Fruit fly (Drosophila melanogaster) whole organism, prepupa: Measurements from ENCODE around the gene tara.

Source experiments
- Blimp-1 ChIP-seq: fragments of 200-800 bp; sonication (Bioruptor generic); optimal IDR thresholded peaks from 3 replicates; lab custom pipeline; 2017; ENCODE audit warnings: missing biosample characterization, missing genetic modification characterization, mild to moderate bottlenecking, moderate library complexity, missing genetic modification reagents
- CG10669 ChIP-seq: fragments of 200-800 bp; sonication (Bioruptor generic); optimal IDR thresholded peaks from 3 replicates; lab custom pipeline; 2018; ENCODE audit warnings: missing biosample characterization, mild to moderate bottlenecking, missing genetic modification characterization, moderate library complexity
- CG11294 ChIP-seq: fragments of 200-800 bp; sonication (Bioruptor generic); IDR thresholded peaks from 2 replicates; pipeline ENCODE4 v1.3.6; 2022; ENCODE audit warnings: missing biosample characterization, missing genetic modification characterization
- CG11902 ChIP-seq: fragments of 200-800 bp; sonication (Bioruptor generic); optimal IDR thresholded peaks from 3 replicates; lab custom pipeline; 2016; ENCODE audit warnings: missing biosample characterization, missing genetic modification characterization
- CG15336 ChIP-seq: fragments of 200-800 bp; sonication (Bioruptor generic); IDR thresholded peaks from 2 replicates; pipeline ENCODE4 v1.3.6; 2022; ENCODE audit warnings: missing biosample characterization, missing genetic modification characterization
- CG1621 ChIP-seq: fragments of 200-800 bp; sonication (Bioruptor generic); optimal IDR thresholded peaks from 3 replicates; lab custom pipeline; 2018; ENCODE audit warnings: missing biosample characterization, mild to moderate bottlenecking, missing genetic modification characterization
- CG16779 ChIP-seq: fragments of 200-800 bp; sonication (Bioruptor generic); optimal IDR thresholded peaks from 3 replicates; lab custom pipeline; 2017; ENCODE audit warnings: missing biosample characterization, mild to moderate bottlenecking, missing genetic modification characterization
- CG3032 ChIP-seq: fragments of 200-800 bp; optimal IDR thresholded peaks from 2 replicates; lab custom pipeline; 2019; ENCODE audit warnings: missing biosample characterization, mild to moderate bottlenecking, missing genetic modification characterization, moderate library complexity
- CG34406 ChIP-seq: fragments of 200-800 bp; sonication (Bioruptor generic); optimal IDR thresholded peaks from 3 replicates; lab custom pipeline; 2016; ENCODE audit warnings: missing biosample characterization, missing genetic modification characterization
- CG6163 ChIP-seq: fragments of 200-800 bp; sonication (Bioruptor generic); IDR thresholded peaks from 3 replicates; pipeline ENCODE4 v1.3.6; 2022; ENCODE audit warnings: missing biosample characterization, missing genetic modification characterization
- CG6276 ChIP-seq: fragments of 200-800 bp; sonication (Bioruptor generic); optimal IDR thresholded peaks from 2 replicates; lab custom pipeline; 2017; ENCODE audit warnings: missing biosample characterization, mild to moderate bottlenecking, missing genetic modification characterization
- CG6792 ChIP-seq: fragments of 200-800 bp; sonication (Bioruptor generic); optimal IDR thresholded peaks from 3 replicates; lab custom pipeline; 2016; ENCODE audit warnings: missing biosample characterization, missing genetic modification characterization
- CG6808 ChIP-seq: fragments of 200-800 bp; sonication (Bioruptor generic); optimal IDR thresholded peaks from 3 replicates; lab custom pipeline; 2017; ENCODE audit warnings: missing biosample characterization, missing genetic modification characterization, mild to moderate bottlenecking, moderate library complexity, missing genetic modification reagents
- CG6854 ChIP-seq: fragments of 200-800 bp; sonication (Bioruptor generic); optimal IDR thresholded peaks from 2 replicates; lab custom pipeline; 2017; ENCODE audit warnings: missing biosample characterization, mild to moderate bottlenecking, missing genetic modification characterization
- CG8119 ChIP-seq: fragments of 200-800 bp; sonication (Bioruptor generic); IDR thresholded peaks from 3 replicates; pipeline ENCODE4 v1.3.6; 2022; ENCODE audit warnings: missing biosample characterization, missing genetic modification characterization
- CG8319 ChIP-seq: fragments of 200-800 bp; sonication (Bioruptor generic); optimal IDR thresholded peaks from 3 replicates; lab custom pipeline; 2016; ENCODE audit warnings: missing biosample characterization, missing genetic modification characterization
- CG8632 ChIP-seq: fragments of 200-800 bp; sonication (Bioruptor generic); optimal IDR thresholded peaks from 3 replicates; lab custom pipeline; 2016; ENCODE audit warnings: missing biosample characterization, missing genetic modification characterization
- CG9139 ChIP-seq: fragments of 200-800 bp; sonication (Bioruptor generic); optimal IDR thresholded peaks from 3 replicates; lab custom pipeline; 2017; ENCODE audit warnings: missing biosample characterization, mild to moderate bottlenecking, missing genetic modification characterization
- Eip75B ChIP-seq: fragments of 200-800 bp; sonication (Bioruptor generic); optimal IDR thresholded peaks from 3 replicates; lab custom pipeline; 2016; ENCODE audit warnings: missing biosample characterization, missing genetic modification characterization
- Eip78C ChIP-seq: fragments of 200-800 bp; sonication (Bioruptor generic); peaks from one replicate; lab custom pipeline; 2016; ENCODE audit warnings: missing biosample characterization, missing genetic modification characterization
- Ets21C ChIP-seq: fragments of 200-800 bp; sonication (Bioruptor generic); optimal IDR thresholded peaks from 3 replicates; lab custom pipeline; 2016; ENCODE audit warnings: missing biosample characterization, missing genetic modification characterization
- Hr39 ChIP-seq: fragments of 200-800 bp; sonication (Bioruptor generic); optimal IDR thresholded peaks from 2 replicates; lab custom pipeline; 2016; ENCODE audit warnings: missing biosample characterization, missing genetic modification characterization
- Hr4 ChIP-seq: fragments of 200-800 bp; sonication (Bioruptor generic); optimal IDR thresholded peaks from 3 replicates; lab custom pipeline; 2016; ENCODE audit warnings: missing biosample characterization, missing genetic modification characterization
- Smox ChIP-seq: fragments of 200-800 bp; sonication (Bioruptor generic); optimal IDR thresholded peaks from 3 replicates; lab custom pipeline; 2016; ENCODE audit warnings: missing biosample characterization, missing genetic modification characterization
- Sox102F ChIP-seq: fragments of 200-800 bp; sonication (Bioruptor generic); optimal IDR thresholded peaks from 2 replicates; lab custom pipeline; 2016; ENCODE audit warnings: missing biosample characterization, mild to moderate bottlenecking, missing genetic modification characterization
- Sox14 ChIP-seq: fragments of 200-800 bp; sonication (Bioruptor generic); optimal IDR thresholded peaks from 3 replicates; lab custom pipeline; 2016; ENCODE audit warnings: missing biosample characterization, missing genetic modification characterization
- achi ChIP-seq: fragments of 200-800 bp; sonication (Bioruptor generic); optimal IDR thresholded peaks from 3 replicates; lab custom pipeline; 2016; ENCODE audit warnings: missing biosample characterization, missing genetic modification characterization
- cyc ChIP-seq: fragments of 200-800 bp; sonication (Bioruptor generic); optimal IDR thresholded peaks from 3 replicates; lab custom pipeline; 2016; ENCODE audit warnings: missing biosample characterization, missing genetic modification characterization
- dsx ChIP-seq: fragments of 200-800 bp; optimal IDR thresholded peaks from 3 replicates; lab custom pipeline; 2019; ENCODE audit warnings: missing biosample characterization, mild to moderate bottlenecking, missing genetic modification characterization, moderate library complexity; ENCODE audit not compliant: poor library complexity, severe bottlenecking
- eg ChIP-seq: fragments of 200-800 bp; sonication (Bioruptor generic); IDR thresholded peaks from 3 replicates; pipeline ENCODE4 v1.3.6; 2022; ENCODE audit warnings: missing biosample characterization, missing genetic modification characterization
- esn ChIP-seq: fragments of 200-800 bp; sonication (Bioruptor generic); optimal IDR thresholded peaks from 2 replicates; lab custom pipeline; 2016; ENCODE audit warnings: missing biosample characterization, mild to moderate bottlenecking, missing genetic modification characterization, moderate library complexity
- fd85E ChIP-seq: fragments of 200-800 bp; sonication (Bioruptor generic); optimal IDR thresholded peaks from 3 replicates; lab custom pipeline; 2016; ENCODE audit warnings: missing biosample characterization, missing genetic modification characterization
- lz ChIP-seq: fragments of 200-800 bp; sonication (Bioruptor generic); optimal IDR thresholded peaks from 3 replicates; lab custom pipeline; 2016; ENCODE audit warnings: missing biosample characterization, missing genetic modification characterization
- net ChIP-seq: fragments of 200-800 bp; sonication (Bioruptor generic); optimal IDR thresholded peaks from 3 replicates; lab custom pipeline; 2016; ENCODE audit warnings: missing biosample characterization, missing genetic modification characterization
- salr ChIP-seq, 2 experiments: fragments of 200-800 bp; sonication (Bioruptor generic); optimal IDR thresholded peaks; 3 replicates each; lab custom pipeline; 2016 to 2018; ENCODE audit warnings: missing biosample characterization in 2 of 2, missing genetic modification characterization in 2 of 2, mild to moderate bottlenecking in 1 of 2
- spab ChIP-seq: fragments of 200-800 bp; sonication (Bioruptor generic); optimal IDR thresholded peaks from 2 replicates; lab custom pipeline; 2017; ENCODE audit warnings: missing biosample characterization, mild to moderate bottlenecking, missing genetic modification characterization, missing genetic modification reagents
- ss ChIP-seq, 2 experiments: fragments of 200-800 bp; sonication (Bioruptor generic); optimal IDR thresholded peaks; 2 replicates in 1 of 2; 3 replicates in 1 of 2; lab custom pipeline; 2017 to 2018; ENCODE audit warnings: mild to moderate bottlenecking in 2 of 2, missing biosample characterization in 2 of 2, missing genetic modification characterization in 2 of 2, moderate library complexity in 1 of 2
- vri ChIP-seq: fragments of 200-800 bp; sonication (Bioruptor generic); optimal IDR thresholded peaks from 3 replicates; lab custom pipeline; 2016; ENCODE audit warnings: missing biosample characterization, mild to moderate bottlenecking, missing genetic modification characterization

Gene tara

dm6 chr3R:16287171-16287570, 61.7 kb downstream of the tara start:
- TF ChIP-seq CG6163 (GFP tag; lab: Robert Waterston, UW) (no peak; the same call in 2 of the 3 replicates), salr (GFP tag; optimal IDR thresholded peaks at IDR 0.05; lab: Kevin White, UChicago) (no peak), achi (GFP tag; lab: Kevin White, UChicago) (no peak), CG9139 (peak; percentile 60), CG6792 (GFP tag; lab: Kevin White, UChicago) (no peak), Blimp-1 (no peak), CG8632 (GFP tag; lab: Kevin White, UChicago) (no peak), CG16779 (tag; lab: Kevin White, UChicago) (no peak), Hr39 (GFP tag; lab: Kevin White, UChicago) (no peak), lz (GFP tag; lab: Kevin White, UChicago) (no peak), CG8119 (GFP tag; lab: Robert Waterston, UW) (0 out of 3 replicates have a peak, but pooled peaks have one; percentile 26), CG34406 (no peak), spab (GFP tag; lab: Kevin White, UChicago) (peak; percentile 8), CG8319 (GFP tag; lab: Kevin White, UChicago) (no peak), CG15336 (GFP tag; lab: Robert Waterston, UW) (0 out of 2 replicates have a peak, but pooled peaks have one; percentile 8), cyc (GFP tag; lab: Kevin White, UChicago) (no peak), Sox102F (GFP tag; lab: Kevin White, UChicago) (peak; percentile 20), eg (GFP tag; lab: Robert Waterston, UW) (no peak), fd85E (GFP tag; lab: Kevin White, UChicago) (no peak), dsx (peak; percentile 38), CG6808 (GFP tag; lab: Kevin White, UChicago) (peak; percentile 50), vri (GFP tag; lab: Kevin White, UChicago) (no peak), CG11902 (GFP tag; lab: Kevin White, UChicago) (no peak), Eip75B (no peak), net (GFP tag; lab: Kevin White, UChicago) (no peak), CG6276 (GFP tag; lab: Kevin White, UChicago) (no peak), esn (GFP tag; lab: Kevin White, UChicago) (no peak), CG1621 (tag; lab: Kevin White, UChicago) (no peak), ss (GFP tag; optimal IDR thresholded peaks at IDR 0.05; lab: Kevin White, UChicago) (peak; percentile 7 to 26), CG11294 (GFP tag; lab: Robert Waterston, UW) (no peak), CG3032 (tag; lab: Kevin White, UChicago) (no peak), CG6854 (GFP tag; lab: Kevin White, UChicago) (peak; percentile 11), Smox (GFP tag; lab: Kevin White, UChicago) (no peak), Hr4 (GFP tag; lab: Kevin White, UChicago) (no peak)

- TF ChIP-seq CG1621 (tag; lab: Kevin White, UChicago) = no peak
- 0 out of 3 replicates have a peak, but pooled peaks have one; percentile 18 for TF ChIP-seq CG8119 (GFP tag; lab: Robert Waterston, UW)
- peak; percentile 14 for TF ChIP-seq Eip78C (GFP tag; lab: Kevin White, UChicago)
These were observed 62.4 kb downstream of the tara start for dm6 chr3R:16287850-16288249.

- TF ChIP-seq cyc (GFP tag; lab: Kevin White, UChicago) (no peak), dsx (peak; percentile 64), Smox (GFP tag; lab: Kevin White, UChicago) (no peak), Sox14 (GFP tag; lab: Kevin White, UChicago) (peak; percentile 56), net (GFP tag; lab: Kevin White, UChicago) (no peak), Hr4 (GFP tag; lab: Kevin White, UChicago) (no peak), Hr39 (GFP tag; lab: Kevin White, UChicago) (no peak), CG10669 (peak; percentile 12), Ets21C (GFP tag; lab: Kevin White, UChicago) (no peak), ss (GFP tag; optimal IDR thresholded peaks at IDR 0.05; lab: Kevin White, UChicago) (peak in 1 of 2 experiments; percentile 26), CG8319 (GFP tag; lab: Kevin White, UChicago) (no peak), Eip78C (GFP tag; lab: Kevin White, UChicago) (peak; percentile 38)
These were observed 63.4 kb downstream of the tara start for dm6 chr3R:16288714-16289291.
